Fruit fly (Drosophila melanogaster): Measurements from ENCODE around the gene GAPsec.

The GAPsec gene

DNA sequence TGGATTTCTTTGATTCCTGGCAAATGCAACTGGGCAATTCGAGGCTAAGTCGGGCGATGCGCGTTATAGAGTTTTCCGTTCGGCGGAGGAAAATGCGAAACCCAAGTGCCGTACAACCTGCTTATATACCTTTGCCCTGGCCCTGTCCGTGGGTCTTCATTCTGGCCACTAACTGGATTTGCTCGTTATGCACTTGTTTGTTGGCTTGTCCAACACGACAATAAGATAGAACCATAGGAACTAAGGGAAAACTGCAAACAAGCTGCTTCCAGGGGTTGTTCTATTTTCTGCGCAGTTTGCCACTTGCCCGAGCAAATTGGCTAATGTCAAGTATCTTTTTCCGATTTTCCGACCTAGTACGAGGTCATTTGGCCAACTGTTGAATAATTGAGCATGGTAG, 25.1 kb upstream of the GAPsec start, which contains the start of gene Arr2:
TSS of gene Arr2 (minus strand) at position 101 of the 400 bp plus-strand sequence.
- TF ChIP-seq CG9948 (tag; optimal IDR thresholded peaks at IDR 0.05), result no peak
- no peak for TF ChIP-seq fd96Ca (GFP tag; IDR thresholded peaks at IDR 0.05)
- no peak for TF ChIP-seq CG32121 (GFP tag; IDR thresholded peaks at IDR 0.05)
- no peak for TF ChIP-seq EcR (GFP tag; optimal IDR thresholded peaks at IDR 0.05)
- TF ChIP-seq CG13204 (GFP tag; optimal IDR thresholded peaks at IDR 0.05), result no peak
- TF ChIP-seq CG8301 (tag; optimal IDR thresholded peaks at IDR 0.05), result no peak
- no peak for TF ChIP-seq CG4496 (GFP tag; IDR thresholded peaks at IDR 0.05)
- TF ChIP-seq gl (tag; optimal IDR thresholded peaks at IDR 0.05), result no peak
- TF ChIP-seq CG34367 (tag; optimal IDR thresholded peaks at IDR 0.05), result no peak
- no peak for TF ChIP-seq D1 (tag; optimal IDR thresholded peaks at IDR 0.05)
- no peak for TF ChIP-seq Pif1B (GFP tag; optimal IDR thresholded peaks at IDR 0.05)
- TF ChIP-seq Pif1A (GFP tag; optimal IDR thresholded peaks at IDR 0.05), result no peak

DNA sequence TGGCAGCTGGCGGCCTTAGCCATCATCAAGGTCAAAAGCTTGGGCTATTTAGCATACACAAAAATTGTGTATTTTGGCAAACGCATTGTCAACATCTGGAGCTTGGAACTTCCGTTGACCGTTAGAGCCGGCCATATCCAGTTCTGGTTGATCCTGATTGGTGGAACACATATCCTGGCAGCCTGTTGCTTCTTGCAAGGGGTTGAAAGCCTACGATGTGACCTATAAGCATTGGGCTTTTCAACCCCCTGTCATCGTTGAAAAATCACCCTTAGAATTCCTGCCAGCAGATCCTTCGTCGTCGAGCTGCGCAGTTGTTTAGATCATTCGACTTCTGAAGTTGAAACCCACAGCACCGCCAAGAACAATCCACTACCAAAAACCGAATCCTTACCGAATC, 23.1 kb upstream of the GAPsec start, which contains the start of the genes CG13305 and Pex7:
TSS of gene CG13305 (minus strand) at position 2 of the 400 bp plus-strand sequence.
TSS of gene Pex7 (plus strand) at position 325 of the 400 bp plus-strand sequence.
- TF ChIP-seq CG8159 (tag; optimal IDR thresholded peaks at IDR 0.05) (no peak), rn (GFP tag; IDR thresholded peaks at IDR 0.05) (no peak), D1 (tag; optimal IDR thresholded peaks at IDR 0.05) (no peak), CG13204 (GFP tag; optimal IDR thresholded peaks at IDR 0.05) (no peak), CG8301 (tag; optimal IDR thresholded peaks at IDR 0.05) (no peak), Pif1B (GFP tag; optimal IDR thresholded peaks at IDR 0.05) (no peak), Snoo (tag; optimal IDR thresholded peaks at IDR 0.05) (no peak), CG9948 (tag; optimal IDR thresholded peaks at IDR 0.05) (no peak), CG32121 (GFP tag; IDR thresholded peaks at IDR 0.05) (no peak), CG10348 (GFP tag; IDR thresholded peaks at IDR 0.05) (no peak), Ets98B (GFP tag; IDR thresholded peaks at IDR 0.05) (no peak), CG34367 (tag; optimal IDR thresholded peaks at IDR 0.05) (no peak), CG14655 (GFP tag; optimal IDR thresholded peaks at IDR 0.05) (no peak), CG17806 (tag; optimal IDR thresholded peaks at IDR 0.05) (no peak), EcR (GFP tag; optimal IDR thresholded peaks at IDR 0.05) (no peak)

DNA sequence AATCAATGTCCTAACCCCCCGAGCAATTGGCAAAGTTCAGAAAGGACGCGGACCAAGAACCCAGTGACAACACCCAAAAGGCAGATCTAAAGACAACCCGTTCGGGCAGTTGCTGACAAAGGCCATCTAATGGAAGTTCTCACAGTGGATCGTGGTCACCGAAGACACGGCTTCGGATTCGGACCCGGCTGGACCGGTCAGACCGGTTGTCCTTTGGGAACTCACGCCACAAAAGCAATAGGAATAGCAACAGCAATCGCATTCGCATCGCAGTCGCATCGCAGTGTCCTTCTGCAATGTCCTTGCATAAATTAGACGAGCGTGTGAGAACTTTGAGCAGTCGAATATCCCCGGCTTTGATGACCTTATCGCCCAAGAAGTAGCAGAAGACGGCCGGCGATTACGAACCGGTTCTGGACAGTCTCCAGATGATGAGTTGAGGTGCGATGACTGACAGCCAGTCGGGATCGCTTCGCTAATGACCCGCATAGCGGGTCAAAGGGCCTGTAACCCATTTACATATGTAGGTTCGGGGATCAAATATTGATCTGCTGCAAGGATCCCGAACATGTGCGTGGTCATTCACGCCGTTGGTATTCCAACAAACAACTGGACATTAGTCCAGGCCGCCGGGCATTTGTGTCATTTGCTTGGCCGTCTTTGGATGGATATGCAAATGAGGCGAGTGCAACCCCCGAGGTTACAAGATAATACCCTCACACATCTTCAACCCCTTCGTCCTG, 20.3 kb upstream of the GAPsec start:
- TF ChIP-seq CG32121 (GFP tag; IDR thresholded peaks at IDR 0.05), result no peak
- TF ChIP-seq CG12605 (GFP tag; IDR thresholded peaks at IDR 0.05), result no peak
- TF ChIP-seq CG4496 (GFP tag; IDR thresholded peaks at IDR 0.05), result peak; percentile 72; the same call in 2 of the 3 replicates

DNA sequence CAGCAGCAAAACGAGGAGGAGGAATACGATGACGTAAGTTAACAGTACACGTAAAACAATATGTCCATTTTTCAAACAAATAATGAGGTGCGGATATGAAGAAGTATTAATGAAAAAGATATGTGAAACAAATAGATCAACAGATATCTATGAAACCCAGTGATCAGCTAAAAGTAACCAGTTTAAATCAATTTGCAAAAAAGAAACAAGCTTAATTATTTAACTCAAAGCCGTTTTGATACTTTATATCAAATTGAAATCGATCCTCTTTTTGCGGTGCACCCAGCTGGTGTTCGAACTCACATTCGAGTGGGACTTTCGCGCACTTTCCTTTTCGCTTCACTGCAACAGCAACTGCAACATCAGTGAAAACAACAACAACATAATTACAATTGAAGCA, 17.3 kb upstream of the GAPsec start:
- TF ChIP-seq Pif1B (GFP tag; optimal IDR thresholded peaks at IDR 0.05), result no peak
- no peak for TF ChIP-seq CG32121 (GFP tag; IDR thresholded peaks at IDR 0.05)
- TF ChIP-seq Ets98B (GFP tag; IDR thresholded peaks at IDR 0.05), result 0 out of 2 replicates have a peak, but pooled peaks have one; percentile 21
- no peak for TF ChIP-seq D1 (tag; optimal IDR thresholded peaks at IDR 0.05)
- TF ChIP-seq CG8301 (tag; optimal IDR thresholded peaks at IDR 0.05), result peak; percentile 4

- TF ChIP-seq rn (GFP tag; IDR thresholded peaks at IDR 0.05) (no peak), gl (tag; optimal IDR thresholded peaks at IDR 0.05) (no peak), CG34367 (tag; optimal IDR thresholded peaks at IDR 0.05) (no peak), CG4496 (GFP tag; IDR thresholded peaks at IDR 0.05) (0 out of 3 replicates have a peak, but pooled peaks have one; percentile 24), EcR (GFP tag; optimal IDR thresholded peaks at IDR 0.05) (no peak), CG12605 (GFP tag; IDR thresholded peaks at IDR 0.05) (no peak), CG10348 (GFP tag; IDR thresholded peaks at IDR 0.05) (no peak)
Measured at dm6 chr3L:8640139-8640538, 16.4 kb upstream of the GAPsec start, which contains the start of gene Cpr66D. Gene Cpr66D (plus strand): TSS chr3L:8640439.

DNA sequence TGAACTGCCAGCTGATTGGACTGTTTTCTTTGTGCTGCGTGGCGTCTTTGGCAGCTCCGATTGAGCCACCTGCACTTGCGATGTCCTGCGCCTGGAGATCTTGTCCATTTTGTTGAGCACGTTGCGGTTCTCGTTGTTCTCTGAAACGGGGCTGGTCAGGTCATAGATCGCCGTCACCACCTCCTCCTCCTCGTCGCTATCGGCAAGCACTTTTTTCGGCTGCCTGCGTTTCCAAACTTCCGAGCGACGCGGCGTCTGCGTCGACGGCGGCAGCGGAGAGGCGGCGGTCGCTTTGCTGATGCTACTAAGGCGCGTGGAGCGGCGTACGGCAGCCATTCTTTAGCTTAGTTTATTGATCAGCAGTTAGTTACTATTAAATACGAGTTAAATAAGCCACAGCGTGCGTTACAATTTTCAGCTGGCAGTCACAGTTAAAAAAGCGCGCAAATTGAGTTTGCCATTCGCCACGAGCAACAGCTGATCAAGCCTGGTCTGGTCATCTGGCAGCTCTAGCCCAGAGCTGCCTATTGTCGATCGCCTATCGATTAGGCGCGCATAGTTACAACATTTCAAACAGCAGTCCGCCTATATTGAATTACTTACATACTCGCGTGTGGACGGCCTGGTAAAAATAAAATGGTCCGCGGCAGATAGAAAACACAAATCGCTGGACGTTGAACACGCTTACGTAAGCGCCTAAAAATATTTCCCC, 10.1 kb upstream of the GAPsec start, which contains the start of gene Cdc6:
TSS of gene Cdc6 (minus strand) at position 456 of the 712 bp plus-strand sequence.
- TF ChIP-seq CG14655 (GFP tag; optimal IDR thresholded peaks at IDR 0.05), result no peak
- no peak for TF ChIP-seq rn (GFP tag; IDR thresholded peaks at IDR 0.05)
- no peak for TF ChIP-seq Pif1B (GFP tag; optimal IDR thresholded peaks at IDR 0.05)
- TF ChIP-seq CG8301 (tag; optimal IDR thresholded peaks at IDR 0.05), result no peak
- TF ChIP-seq Pif1A (GFP tag; optimal IDR thresholded peaks at IDR 0.05), result no peak
- TF ChIP-seq Ets98B (GFP tag; IDR thresholded peaks at IDR 0.05), result no peak
- TF ChIP-seq fd96Ca (GFP tag; IDR thresholded peaks at IDR 0.05), result no peak
- TF ChIP-seq CG10348 (GFP tag; IDR thresholded peaks at IDR 0.05), result no peak
- no peak for TF ChIP-seq CG34367 (tag; optimal IDR thresholded peaks at IDR 0.05)
- TF ChIP-seq Snoo (tag; optimal IDR thresholded peaks at IDR 0.05), result no peak
- TF ChIP-seq CG13204 (GFP tag; optimal IDR thresholded peaks at IDR 0.05), result no peak
- no peak for TF ChIP-seq CG12605 (GFP tag; IDR thresholded peaks at IDR 0.05)
- no peak for TF ChIP-seq CG8159 (tag; optimal IDR thresholded peaks at IDR 0.05)
- TF ChIP-seq gl (tag; optimal IDR thresholded peaks at IDR 0.05), result no peak
- no peak for TF ChIP-seq CG32121 (GFP tag; IDR thresholded peaks at IDR 0.05)
- no peak for TF ChIP-seq D1 (tag; optimal IDR thresholded peaks at IDR 0.05)
- no peak for TF ChIP-seq CG17806 (tag; optimal IDR thresholded peaks at IDR 0.05)
- TF ChIP-seq CG15710 (tag; optimal IDR thresholded peaks at IDR 0.05), result no peak
- no peak for TF ChIP-seq CG9948 (tag; optimal IDR thresholded peaks at IDR 0.05)

Measured in whole organism, pupa.